Worm (Caenorhabditis elegans): Measurements from ENCODE around the gene tag-293.
"Not testable (repeated sequence)": the region's sequence is repeated elsewhere in the genome, so short reads cannot be mapped to it uniquely, and the experiment has no call there.

tag-293 gene

DNA sequence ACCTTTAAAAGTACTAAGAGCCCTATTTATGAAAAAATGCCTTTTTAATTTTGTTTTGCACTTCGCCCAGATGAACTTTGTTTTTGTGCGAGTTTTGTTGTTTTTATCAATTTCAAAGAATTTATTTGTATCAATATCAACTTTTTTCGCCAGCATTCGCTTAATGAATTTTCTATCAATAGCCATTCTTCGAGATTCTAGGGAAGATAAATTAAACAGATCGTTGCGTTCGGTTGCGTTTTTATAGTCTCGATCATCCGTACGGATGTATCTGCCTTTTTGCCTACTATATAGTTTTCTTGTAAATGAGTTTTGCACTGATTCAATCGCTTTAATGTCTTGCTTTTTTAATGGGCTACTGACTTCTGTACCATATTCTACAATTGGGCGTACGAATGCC lies 9.9 kb downstream of the tag-293 start, which contains the start of gene nhr-147:
Gene nhr-147, plus strand, starts transcription at position 301 of the 400 bp plus-strand sequence.
- TF ChIP-seq unc-62 (GFP tag; optimal IDR thresholded peaks at IDR 0.05); nhr-21 (tag; optimal IDR thresholded peaks at IDR 0.05); sem-4 (tag; optimal IDR thresholded peaks at IDR 0.05): not testable (repeated sequence)

DNA sequence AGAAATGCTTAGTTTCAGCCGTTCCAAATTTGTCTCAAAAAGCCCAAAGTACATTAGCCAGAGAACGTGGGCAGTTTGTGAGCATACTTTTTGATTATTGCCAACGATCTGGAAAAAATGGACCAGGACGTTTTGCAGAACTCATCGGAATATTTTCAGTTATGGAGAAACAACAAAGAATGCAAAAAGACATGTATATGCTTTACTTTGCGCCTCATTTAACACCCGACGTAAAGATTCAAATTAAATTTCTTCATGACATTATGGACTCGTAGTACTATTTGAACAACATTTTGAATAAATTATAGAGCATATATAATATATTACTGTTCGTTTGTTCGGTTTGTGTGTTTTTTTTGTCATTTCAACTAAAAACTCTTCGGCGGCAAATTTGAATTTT lies 11.8 kb downstream of the tag-293 start, which contains the start of gene srh-244:
Gene srh-244, plus strand, starts transcription at position 301 of the 400 bp plus-strand sequence.
- TF ChIP-seq egl-27 (tag; optimal IDR thresholded peaks at IDR 0.05) (no peak), R02D3.7 (tag; optimal IDR thresholded peaks at IDR 0.05) (no peak), C34F6.9 (tag; optimal IDR thresholded peaks at IDR 0.05) (no peak), fos-1 (tag; optimal IDR thresholded peaks at IDR 0.05) (no peak), nhr-11 (tag; optimal IDR thresholded peaks at IDR 0.05) (no peak), nhr-6 (tag; optimal IDR thresholded peaks at IDR 0.05) (no peak), elt-3 (tag; optimal IDR thresholded peaks at IDR 0.05) (no peak), sem-4 (tag; optimal IDR thresholded peaks at IDR 0.05) (no peak), ztf-4 (tag; optimal IDR thresholded peaks at IDR 0.05) (no peak), zag-1 (tag; optimal IDR thresholded peaks at IDR 0.05) (no peak), nhr-129 (tag; optimal IDR thresholded peaks at IDR 0.05) (no peak), dmd-4 (tag; optimal IDR thresholded peaks at IDR 0.05) (no peak), ceh-82 (tag; optimal IDR thresholded peaks at IDR 0.05) (no peak), sma-3 (GFP tag; optimal IDR thresholded peaks at IDR 0.05) (no peak), snpc-4 (tag; optimal IDR thresholded peaks at IDR 0.05) (no peak), lsy-2 (tag; optimal IDR thresholded peaks at IDR 0.05) (no peak), mab-5 (tag; optimal IDR thresholded peaks at IDR 0.05) (no peak)

DNA sequence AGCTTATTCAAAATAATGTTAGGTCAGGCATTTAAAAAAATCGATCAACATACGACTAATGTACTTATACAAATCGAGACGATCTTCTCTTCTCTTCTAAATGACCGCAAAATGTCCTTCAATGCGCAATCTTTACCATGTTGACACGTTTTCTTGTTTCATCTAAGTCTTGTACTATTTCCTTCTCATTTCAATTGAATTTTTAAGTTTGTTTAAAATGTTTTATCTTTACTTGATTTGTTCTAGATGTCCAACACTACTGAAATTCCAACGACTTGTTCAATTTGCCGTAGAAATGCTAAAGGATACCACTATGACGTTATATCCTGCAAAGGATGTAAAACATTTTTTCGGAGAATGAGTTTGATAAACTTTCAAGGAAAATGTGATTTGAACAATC lies 13.4 kb downstream of the tag-293 start, which contains the start of the genes nhr-263 and nhr-148:
Gene nhr-263, minus strand, starts transcription at position 101 of the 400 bp plus-strand sequence.
Gene nhr-148, plus strand, starts transcription at position 215 of the 400 bp plus-strand sequence.
- peak; percentile 37 for TF ChIP-seq sma-9 (GFP tag; optimal IDR thresholded peaks at IDR 0.05)
- TF ChIP-seq sma-9 (tag; optimal IDR thresholded peaks at IDR 0.05), result no peak
- TF ChIP-seq nhr-237 (tag; optimal IDR thresholded peaks at IDR 0.05), result no peak

DNA sequence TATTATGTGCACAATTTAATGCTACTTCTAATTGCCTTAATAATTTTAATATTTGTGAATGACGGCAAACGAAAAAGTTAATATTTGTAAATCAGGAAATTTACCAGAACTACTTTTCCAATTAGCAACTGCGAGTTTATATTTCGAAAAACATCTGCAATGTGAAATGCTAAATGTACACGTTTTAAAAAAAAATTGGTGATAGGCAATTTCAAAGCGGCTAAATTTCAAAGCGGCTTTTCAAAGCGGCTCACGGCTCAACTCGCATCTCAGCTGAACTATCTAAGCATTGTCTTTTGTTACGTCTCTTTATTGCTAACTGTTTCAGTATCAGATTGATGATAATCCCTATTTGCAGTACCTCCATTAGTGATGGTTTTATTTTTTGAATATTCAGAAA lies 15.5 kb downstream of the tag-293 start, which contains the start of gene srh-187:
Gene srh-187, minus strand, starts transcription at position 101 of the 400 bp plus-strand sequence.
- TF ChIP-seq unc-39 (tag; optimal IDR thresholded peaks at IDR 0.05), result no peak
- TF ChIP-seq nhr-25 (tag; optimal IDR thresholded peaks at IDR 0.05), result no peak
- TF ChIP-seq gmeb-1 (tag; optimal IDR thresholded peaks at IDR 0.05), result no peak
- no peak for TF ChIP-seq nhr-77 (tag; optimal IDR thresholded peaks at IDR 0.05)
- TF ChIP-seq lin-39 (tag; optimal IDR thresholded peaks at IDR 0.05), result no peak
- no peak for TF ChIP-seq ztf-11 (tag; optimal IDR thresholded peaks at IDR 0.05)

DNA sequence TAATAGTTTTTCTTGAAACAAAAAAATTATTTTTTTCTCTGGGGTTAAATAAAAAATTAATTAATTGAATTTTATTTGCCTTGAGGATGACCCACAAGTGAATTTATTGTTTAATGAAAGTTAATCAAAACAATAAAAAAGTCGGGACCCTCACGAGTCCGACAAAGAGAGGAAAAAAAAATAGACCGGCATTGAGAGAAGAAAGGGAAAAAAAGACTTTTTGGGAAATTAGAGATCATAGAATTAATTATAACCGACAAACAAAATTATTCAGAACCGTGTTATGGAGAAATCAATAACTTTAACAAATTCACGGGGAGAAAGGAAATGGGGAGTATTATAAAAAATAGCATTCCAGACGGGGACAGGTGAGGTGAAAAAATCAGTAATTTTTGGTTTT lies 18.1 kb downstream of the tag-293 start, which contains the start of gene F10G2.7:
Gene F10G2.7, minus strand, starts transcription at position 101 of the 400 bp plus-strand sequence.
- TF ChIP-seq elt-1, lin-11, nhr-11 (tag; optimal IDR thresholded peaks at IDR 0.05): not testable (repeated sequence)

DNA sequence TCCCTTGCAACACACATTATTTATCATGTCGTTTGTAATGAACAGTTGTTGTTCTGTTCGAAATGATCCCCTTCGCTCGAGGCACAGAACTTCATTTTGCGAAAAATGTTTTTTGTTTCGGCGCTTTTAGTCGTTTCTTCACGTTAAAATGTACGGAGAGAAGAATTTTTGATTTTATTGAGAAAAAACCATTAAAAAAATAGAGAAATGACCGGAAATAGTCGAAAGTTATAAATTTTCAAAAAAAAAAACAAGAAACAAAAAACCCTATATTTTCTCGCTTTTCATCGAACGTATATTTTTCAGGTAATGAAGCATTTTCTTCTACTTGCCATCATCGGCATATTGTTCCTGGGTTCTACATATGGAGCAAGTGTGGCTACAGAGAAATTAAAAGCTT lies 23.1 kb downstream of the tag-293 start, which contains the start of gene F10G2.1:
Gene F10G2.1, plus strand, starts transcription at position 301 of the 400 bp plus-strand sequence.
- no peak for TF ChIP-seq F13H6.1 (tag; optimal IDR thresholded peaks at IDR 0.05)
- no peak for TF ChIP-seq lsy-2 (tag; optimal IDR thresholded peaks at IDR 0.05)
- no peak for TF ChIP-seq lin-11 (tag; optimal IDR thresholded peaks at IDR 0.05)
- TF ChIP-seq lin-39 (tag; optimal IDR thresholded peaks at IDR 0.05), result no peak
- no peak for TF ChIP-seq elt-1 (tag; optimal IDR thresholded peaks at IDR 0.05)
- TF ChIP-seq elt-3 (tag; optimal IDR thresholded peaks at IDR 0.05), result no peak

DNA sequence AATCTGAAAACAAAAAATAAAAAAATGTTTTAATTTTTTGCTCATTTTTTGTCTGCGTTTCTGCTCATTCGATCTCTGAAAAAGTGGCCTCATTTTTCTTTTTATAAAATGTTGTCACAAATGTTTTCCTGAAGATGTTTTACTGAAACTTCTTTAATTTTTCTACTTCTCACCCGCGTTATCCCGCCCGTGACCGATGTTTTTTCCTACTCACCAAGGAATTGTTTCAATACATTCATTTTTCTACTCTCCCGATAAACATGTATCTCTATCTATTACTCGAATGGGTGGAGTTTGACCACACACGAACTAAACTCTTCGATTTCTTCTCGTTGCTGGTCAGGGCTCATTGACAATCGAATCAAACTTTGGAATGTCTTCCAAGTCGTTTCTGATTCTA lies 24.5 kb downstream of the tag-293 start, which contains the start of gene F10G2.2:
Gene F10G2.2, plus strand, starts transcription at position 301 of the 400 bp plus-strand sequence.
- TF ChIP-seq sem-4 (tag; optimal IDR thresholded peaks at IDR 0.05), result no peak
- no peak for TF ChIP-seq mab-5 (tag; optimal IDR thresholded peaks at IDR 0.05)
- no peak for TF ChIP-seq elt-3 (tag; optimal IDR thresholded peaks at IDR 0.05)
- TF ChIP-seq Y55F3AM.14 (GFP tag; optimal IDR thresholded peaks at IDR 0.05), result no peak
- no peak for TF ChIP-seq zag-1 (tag; optimal IDR thresholded peaks at IDR 0.05)
- TF ChIP-seq nhr-10 (tag; optimal IDR thresholded peaks at IDR 0.05), result no peak
- no peak for TF ChIP-seq ztf-1 (GFP tag; conservative IDR thresholded peaks at IDR 0.05)
- no peak for TF ChIP-seq skn-1 (tag; optimal IDR thresholded peaks at IDR 0.05)
- no peak for TF ChIP-seq nhr-23 (tag; optimal IDR thresholded peaks at IDR 0.05)
- TF ChIP-seq ztf-11 (tag; optimal IDR thresholded peaks at IDR 0.05), result no peak
- TF ChIP-seq dmd-4 (tag; optimal IDR thresholded peaks at IDR 0.05), result no peak
- TF ChIP-seq lin-13 (GFP tag; optimal IDR thresholded peaks at IDR 0.05), result no peak
